Worm (Caenorhabditis elegans): ENCODE measurements around the gene gop-3.

- TF ChIP-seq fkh-3 (tag; optimal IDR thresholded peaks at IDR 0.05) = no peak
- TF ChIP-seq tlf-1 (GFP tag; optimal IDR thresholded peaks at IDR 0.05) = no peak
- no peak for TF ChIP-seq F23B12.7 (tag; optimal IDR thresholded peaks at IDR 0.05; ENCODE audit: insufficient read depth)
- no peak for TF ChIP-seq pha-4 (tag; optimal IDR thresholded peaks at IDR 0.05)
- no peak for TF ChIP-seq ceh-91 (GFP tag; IDR thresholded peaks at IDR 0.05)
- TF ChIP-seq zfh-2 (GFP tag; conservative IDR thresholded peaks at IDR 0.05) = no peak
- TF ChIP-seq ceh-58 (GFP tag; IDR thresholded peaks at IDR 0.05) = no peak
- no peak for TF ChIP-seq T07F8.4 (tag; optimal IDR thresholded peaks at IDR 0.05)
- no peak for TF ChIP-seq lsy-27 (tag; optimal IDR thresholded peaks at IDR 0.05; ENCODE audit: borderline replicate concordance, insufficient read depth)
- no peak for TF ChIP-seq dpff-1 (tag; optimal IDR thresholded peaks at IDR 0.05)
Measured at ce11 chrIII:5244539-5244938, 16.0 kb upstream of the gop-3 start, which contains the start of gene cnd-1.

All from whole organism, young adult.